Worm (Caenorhabditis elegans) whole organism, dauer: ENCODE results near the gene ZK228.4.
"Not testable (repeated sequence)": the region's sequence is repeated elsewhere in the genome, so short reads cannot be mapped to it uniquely, and the experiment has no call there.

Experiments
- unc-62 ChIP-seq: sonication (generic microtip); optimal IDR thresholded peaks from 2 replicates; lab custom pipeline; 2017; ENCODE audit warnings: missing biosample characterization, missing genetic modification reagents, missing genetic modification characterization

Gene ZK228.4

DNA sequence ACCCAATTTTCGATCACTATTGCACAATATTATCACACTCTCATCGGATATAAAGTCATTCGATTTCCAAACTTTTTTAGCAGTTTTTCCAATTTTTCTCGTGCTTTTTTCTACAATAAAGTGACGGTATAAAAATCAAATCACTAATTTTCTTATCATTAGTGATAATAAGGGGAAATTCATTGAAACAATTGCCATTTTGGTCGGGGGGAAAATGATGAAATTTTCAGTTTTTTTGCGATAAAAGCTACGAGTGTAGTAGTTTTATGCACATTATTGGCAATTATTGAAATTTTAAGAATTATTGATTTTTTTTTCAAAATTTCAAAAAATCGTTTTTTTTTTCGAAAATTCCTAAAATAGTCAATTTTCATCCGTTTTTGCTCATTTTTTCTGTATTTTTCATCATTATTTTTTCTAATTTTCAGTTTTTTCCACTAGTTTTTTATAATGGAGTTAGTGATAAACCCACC, at the start of gene ZK228.4:
Gene ZK228.4 (plus strand): TSS at position 423 of the 473 bp plus-strand sequence.
- TF ChIP-seq unc-62 (GFP tag; lab: Kevin White, UChicago) = no peak

DNA sequence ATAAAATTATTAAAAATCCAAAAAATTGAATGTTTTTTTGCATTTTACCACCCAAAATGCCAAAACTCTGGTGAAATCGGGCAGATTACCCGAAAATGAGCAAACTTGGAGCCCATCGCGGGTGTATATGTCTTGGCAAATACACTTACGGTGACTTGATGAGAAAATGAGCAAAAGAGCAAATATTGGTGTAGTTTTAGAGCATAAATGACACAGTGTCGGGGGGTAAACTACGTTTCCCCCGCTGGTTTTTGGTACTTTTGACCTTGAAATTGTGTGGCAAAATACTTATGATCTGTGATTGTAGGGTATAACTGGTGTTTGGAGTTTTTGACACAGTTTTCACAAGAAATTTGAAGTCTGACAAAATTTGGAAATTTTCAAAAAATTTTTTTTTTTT, 49.7 kb upstream of the ZK228.4 start, which contains the start of gene ZK262.2:
Gene ZK262.2 (minus strand): TSS at position 101 of the 400 bp plus-strand sequence.
- TF ChIP-seq unc-62 (GFP tag; lab: Kevin White, UChicago) = no peak

DNA sequence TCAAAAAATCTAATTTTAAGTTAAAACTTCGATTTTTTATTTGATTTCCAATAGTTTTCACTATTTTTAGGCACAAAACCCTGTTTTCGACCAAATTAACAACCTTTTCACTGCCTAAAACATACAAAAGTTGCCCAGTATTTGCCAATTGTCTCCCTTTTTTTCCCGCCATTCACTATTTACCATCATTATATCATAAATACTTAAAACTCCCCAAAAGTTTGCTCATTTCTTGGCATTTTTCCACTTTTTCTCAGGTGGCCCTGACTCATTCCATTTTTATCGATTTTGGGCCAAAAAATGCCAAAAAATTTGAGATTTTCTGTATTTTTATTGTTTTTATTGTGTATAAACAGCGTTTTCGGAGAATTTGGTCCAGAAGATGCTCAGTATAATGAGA, 48.5 kb upstream of the ZK228.4 start, which contains the start of gene txt-8:
Gene txt-8 (plus strand): TSS at position 301 of the 400 bp plus-strand sequence.
- TF ChIP-seq unc-62 (GFP tag; lab: Kevin White, UChicago) = no peak

DNA sequence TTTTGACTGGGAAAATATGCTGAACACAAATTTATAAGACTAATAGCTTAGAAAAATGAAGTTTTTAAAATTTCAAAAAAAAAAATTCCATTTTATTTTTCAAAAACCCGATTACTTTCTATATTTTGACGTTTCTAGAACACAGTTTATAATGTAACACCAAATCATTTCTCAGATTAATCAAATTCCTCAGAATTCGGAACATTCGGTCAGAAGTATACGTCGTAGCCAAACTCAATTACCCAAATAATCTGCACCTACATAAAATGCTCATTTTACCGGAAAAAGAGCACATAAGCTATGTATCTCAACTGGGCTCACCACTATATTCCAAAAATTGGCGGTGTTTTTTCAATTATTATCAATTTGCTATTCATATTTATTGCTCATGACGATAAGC, 41.8 kb upstream of the ZK228.4 start, which contains the start of gene srj-26:
Gene srj-26 (plus strand): TSS at position 301 of the 400 bp plus-strand sequence.
- TF ChIP-seq unc-62 (GFP tag; lab: Kevin White, UChicago) = no peak

DNA sequence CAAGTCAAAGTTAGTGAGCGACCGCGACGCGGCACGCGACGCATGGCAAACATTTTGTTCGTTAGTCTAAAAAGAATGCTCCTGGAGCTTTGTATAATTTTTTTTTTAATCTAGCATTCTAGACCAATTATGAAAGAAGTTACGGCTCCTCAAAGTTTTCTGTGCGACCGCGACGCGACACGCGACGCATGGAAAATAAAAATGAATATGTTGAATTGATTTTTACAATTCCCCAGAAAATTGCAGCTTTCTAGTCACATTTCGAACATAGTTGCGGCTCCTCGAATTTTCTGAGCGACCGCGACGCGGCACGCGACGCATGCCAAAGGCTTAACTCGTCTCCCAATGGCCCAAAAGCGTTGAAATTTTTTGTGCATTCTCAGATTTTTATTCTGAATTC, 38.1 kb upstream of the ZK228.4 start, which contains the start of gene ZK262.4:
Gene ZK262.4 (minus strand): TSS at position 101 of the 400 bp plus-strand sequence.
- no peak for TF ChIP-seq unc-62 (GFP tag; lab: Kevin White, UChicago)

DNA sequence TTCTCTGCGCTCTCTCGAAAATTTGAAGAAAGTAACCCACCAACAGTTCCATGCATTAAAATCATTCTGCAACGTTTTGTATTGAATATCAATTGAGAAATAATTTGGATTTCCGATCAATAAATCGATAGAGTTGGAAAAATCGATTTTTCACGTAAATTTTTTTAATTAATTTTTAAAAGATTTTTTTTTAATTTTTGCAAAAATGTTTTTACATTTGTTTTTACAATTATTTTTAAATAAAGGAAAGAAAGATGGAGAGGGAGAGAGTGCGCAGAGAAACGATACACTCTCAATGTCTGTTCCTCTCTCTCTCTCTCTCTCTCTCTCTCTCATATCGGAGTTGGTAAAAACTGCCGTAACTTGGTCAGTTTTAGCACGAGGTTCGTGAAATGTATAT, 37.0 kb upstream of the ZK228.4 start, which contains the start of gene ZK262.19:
Gene ZK262.19 (minus strand): TSS at position 101 of the 400 bp plus-strand sequence.
- TF ChIP-seq unc-62 (GFP tag; lab: Kevin White, UChicago) = no peak

DNA sequence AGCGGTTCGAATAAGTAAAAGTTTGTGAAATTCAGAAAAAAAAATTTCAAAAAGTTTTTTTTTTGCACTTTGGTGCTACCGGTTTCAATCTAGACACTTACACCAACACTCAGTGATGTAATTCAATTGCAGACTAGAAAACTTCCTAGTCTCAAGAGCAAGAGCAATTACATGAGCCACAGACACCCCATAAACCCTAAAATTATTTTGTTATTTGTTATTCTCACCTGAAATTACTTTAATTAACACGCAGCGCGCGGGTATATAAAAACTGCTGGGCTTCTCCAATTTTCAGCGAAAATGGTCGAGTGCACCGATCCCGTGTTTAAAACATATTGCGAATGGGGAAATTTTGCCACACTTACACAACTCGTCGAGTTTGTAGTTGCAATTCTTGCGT, 36.3 kb upstream of the ZK228.4 start, which contains the start of gene srw-83:
Gene srw-83 (plus strand): TSS at position 301 of the 400 bp plus-strand sequence.
- TF ChIP-seq unc-62 (GFP tag; lab: Kevin White, UChicago) = no peak

DNA sequence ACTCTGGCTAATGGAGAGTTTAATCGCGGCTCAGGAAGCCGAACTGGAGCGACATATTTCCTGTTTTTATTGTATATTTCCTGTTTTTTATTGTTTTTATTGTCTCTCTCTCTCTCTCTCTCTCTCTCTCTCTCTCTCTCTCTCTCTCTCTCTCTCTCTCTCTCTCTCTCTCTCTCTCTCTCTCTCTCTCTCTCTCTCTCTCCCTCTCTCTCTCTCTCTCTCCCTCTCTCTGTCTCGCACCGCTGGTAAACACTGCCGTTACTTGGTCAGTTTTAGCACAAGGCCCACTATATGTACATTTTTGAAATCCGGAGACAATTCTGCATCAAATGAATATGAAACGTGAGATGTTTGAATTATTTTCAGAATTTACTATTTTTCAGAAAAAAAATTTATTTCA, 31.8 kb upstream of the ZK228.4 start:
- TF ChIP-seq unc-62 (GFP tag; lab: Kevin White, UChicago) = no peak

DNA sequence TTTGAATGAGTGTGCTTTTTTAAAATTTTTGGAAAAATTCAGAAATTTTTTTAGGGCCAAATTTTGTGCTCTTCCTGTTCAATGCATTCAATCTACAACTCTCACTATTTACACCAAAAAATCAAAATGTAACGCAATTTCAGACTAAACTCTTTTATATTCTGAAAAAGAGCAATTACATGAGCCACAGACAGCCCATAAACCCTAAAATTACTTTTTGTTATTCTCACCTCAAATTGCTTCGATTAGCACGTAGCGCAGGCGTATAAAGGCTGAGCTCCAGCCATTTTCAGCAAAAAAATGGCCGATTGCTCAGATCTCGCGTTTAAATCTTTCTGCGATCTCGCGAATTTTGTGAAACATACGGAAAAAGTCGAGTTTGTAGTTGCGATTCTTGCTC, 31.1 kb upstream of the ZK228.4 start, which contains the start of gene srw-82:
Gene srw-82 (plus strand): TSS at position 301 of the 400 bp plus-strand sequence.
- no peak for TF ChIP-seq unc-62 (GFP tag; lab: Kevin White, UChicago)

DNA sequence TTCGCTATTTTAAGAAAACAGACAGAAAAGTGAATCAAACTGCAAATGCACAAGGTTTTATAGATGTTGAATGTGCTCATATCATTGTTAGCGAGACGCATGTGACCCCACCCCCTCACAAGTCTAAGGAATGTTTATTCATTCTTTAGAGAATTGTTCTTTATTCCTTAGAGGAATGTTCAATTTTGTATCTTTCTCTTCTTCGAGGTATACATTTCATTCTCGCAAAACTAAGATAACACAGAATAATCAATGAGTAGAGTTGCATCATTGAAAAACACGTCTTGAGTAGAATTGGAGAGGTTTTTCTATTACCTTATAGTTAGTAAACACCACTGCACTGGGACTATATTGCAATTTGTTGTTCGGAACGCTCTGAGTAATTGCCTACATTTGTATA, 27.6 kb upstream of the ZK228.4 start, which contains the start of gene ZK262.20:
Gene ZK262.20 (minus strand): TSS at position 101 of the 400 bp plus-strand sequence.
- TF ChIP-seq unc-62 (GFP tag; lab: Kevin White, UChicago) = no peak

DNA sequence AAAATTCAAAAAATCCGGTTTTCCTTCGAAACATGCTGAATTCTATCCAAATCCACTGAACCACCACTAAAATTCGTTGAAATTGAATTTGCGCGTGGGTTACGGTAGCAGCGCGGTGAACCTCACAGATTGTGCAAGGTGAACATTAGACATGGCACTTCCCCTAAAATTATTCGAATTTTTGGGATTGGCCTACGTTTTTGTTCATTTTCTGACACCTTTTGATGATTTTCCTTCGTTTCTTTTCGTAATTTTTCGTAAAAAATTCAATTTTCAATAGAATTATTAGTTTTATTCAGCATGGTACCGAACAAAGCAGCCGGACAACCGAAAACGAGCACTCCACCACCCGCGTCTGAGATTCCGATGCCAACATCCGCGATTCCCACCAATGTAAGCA, 24.5 kb upstream of the ZK228.4 start, which contains the start of gene ZK262.8:
Gene ZK262.8 (plus strand): TSS at position 301 of the 400 bp plus-strand sequence.
- TF ChIP-seq unc-62 (GFP tag; lab: Kevin White, UChicago) = no peak

DNA sequence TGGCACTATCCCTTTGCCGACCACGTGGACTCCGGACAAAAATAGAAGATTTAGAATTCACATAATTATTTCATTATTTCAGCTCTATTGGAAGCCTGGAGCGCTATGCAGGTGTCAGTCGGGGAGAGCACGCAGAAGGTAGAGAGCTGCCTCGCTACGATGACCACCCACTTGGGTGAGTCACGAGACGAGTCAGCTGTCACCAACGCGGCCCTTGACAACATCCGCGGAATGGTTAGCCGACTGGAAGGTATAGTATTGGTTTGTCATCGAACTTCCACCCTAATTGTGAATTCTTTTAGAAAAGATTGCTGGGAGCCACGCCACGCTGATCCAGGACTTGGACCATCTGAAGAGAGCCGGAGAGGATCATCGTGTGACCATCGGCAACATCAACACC, 23.1 kb upstream of the ZK228.4 start, which contains the start of gene ZK262.9:
Gene ZK262.9 (plus strand): TSS at position 301 of the 400 bp plus-strand sequence.
- TF ChIP-seq unc-62 (GFP tag; lab: Kevin White, UChicago) = not testable (repeated sequence)

DNA sequence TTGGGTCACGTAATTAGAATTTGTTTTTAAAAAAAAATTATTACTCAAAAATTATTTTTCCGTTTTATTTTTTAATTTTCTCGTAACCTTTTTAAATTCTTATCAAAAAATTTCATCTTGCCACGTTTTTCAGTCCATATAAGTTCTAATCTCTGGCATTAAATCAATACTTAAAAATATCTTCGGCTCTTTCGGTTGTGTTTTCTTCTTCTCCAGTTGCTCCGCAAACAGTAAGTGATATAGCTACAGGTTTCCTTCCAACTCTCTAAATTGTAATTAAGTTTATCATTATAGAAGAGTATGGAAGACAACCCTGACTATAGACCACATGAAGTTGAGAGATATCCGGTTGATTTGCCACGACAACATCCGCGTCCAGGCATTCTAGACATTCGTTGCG, 18.5 kb upstream of the ZK228.4 start, which contains the start of gene ZK228.1:
Gene ZK228.1 (plus strand): TSS at position 301 of the 400 bp plus-strand sequence.
- TF ChIP-seq unc-62 (GFP tag; lab: Kevin White, UChicago) = no peak

DNA sequence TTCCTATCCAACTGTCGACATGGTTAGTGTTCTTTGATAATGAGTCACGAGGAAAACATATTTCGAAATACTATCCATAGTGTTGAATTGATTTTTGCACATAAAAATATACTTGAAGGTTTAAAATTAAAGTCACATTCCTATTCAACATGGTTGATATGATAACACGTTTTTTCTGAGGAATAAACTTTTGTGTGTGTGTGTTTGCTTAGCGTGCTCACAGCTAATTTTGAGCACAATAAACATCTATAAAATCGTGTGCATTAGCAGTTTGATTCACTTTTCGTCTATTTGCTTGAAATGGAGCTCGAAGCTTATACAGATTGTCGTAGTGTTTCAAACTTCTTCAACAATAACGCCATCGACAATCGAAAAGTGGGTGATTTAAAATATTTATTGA, 6.0 kb upstream of the ZK228.4 start, which contains the start of gene ZK228.10:
Gene ZK228.10 (plus strand): TSS at position 301 of the 400 bp plus-strand sequence.
- TF ChIP-seq unc-62 (GFP tag; lab: Kevin White, UChicago) = no peak

DNA sequence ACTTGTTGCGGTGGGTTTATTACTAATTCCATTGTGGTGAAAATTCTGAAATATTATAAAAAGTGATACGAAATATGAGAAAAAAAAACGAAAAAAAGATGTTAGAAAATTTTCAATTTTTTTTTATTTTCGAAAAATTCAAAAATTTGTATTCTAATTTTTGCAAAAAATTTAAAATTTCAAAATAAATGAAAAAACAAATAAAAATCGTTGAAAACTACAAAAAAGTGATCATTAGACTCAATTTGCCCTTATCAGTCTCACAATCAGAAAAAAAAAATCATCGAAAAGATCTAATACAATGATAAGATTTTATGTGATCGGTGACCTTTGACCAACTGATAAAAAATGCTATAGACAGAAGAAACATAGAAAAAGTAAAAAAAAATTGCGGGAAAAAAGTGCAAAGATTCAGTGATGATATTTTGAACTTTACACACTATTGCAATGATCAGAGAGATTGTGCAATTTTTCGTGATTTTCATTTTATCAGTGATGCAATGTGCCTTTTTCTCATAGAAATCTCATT, 1.3 kb upstream of the ZK228.4 start, which contains the start of gene ZK228.3:
Gene ZK228.3 (minus strand): TSS at position 51 of the 529 bp plus-strand sequence.
- no peak for TF ChIP-seq unc-62 (GFP tag; lab: Kevin White, UChicago)

DNA sequence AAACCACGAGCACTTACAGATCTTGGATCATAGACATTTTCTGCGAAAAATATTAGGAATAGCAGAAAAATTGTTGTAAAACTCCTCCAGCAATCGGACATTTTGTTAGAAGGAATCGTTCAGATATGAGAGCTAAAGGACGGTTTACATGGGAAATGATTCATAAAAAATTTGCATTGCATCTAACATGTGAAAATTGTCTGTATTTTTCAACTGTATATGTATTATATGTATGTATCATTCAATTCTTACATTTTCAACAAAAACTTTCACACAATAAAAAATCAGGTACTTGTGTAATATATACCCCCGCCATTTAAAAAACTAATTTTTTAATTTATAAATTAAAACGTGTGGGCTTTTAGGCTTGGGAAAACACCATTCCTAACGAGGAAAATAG, 5.5 kb downstream of the ZK228.4 start, which contains the start of gene ZK228.13:
Gene ZK228.13 (minus strand): TSS at position 101 of the 400 bp plus-strand sequence.
- TF ChIP-seq unc-62 (GFP tag; lab: Kevin White, UChicago) = no peak
